Worm (Caenorhabditis elegans): ENCODE data around the gene F07F6.1.

The F07F6.1 gene

ce11 chrII:5449620-5450019, 11.9 kb downstream of the F07F6.1 start:
- TF ChIP-seq him-1 (tag; optimal IDR thresholded peaks at IDR 0.05) (no peak), dao-5 (tag; optimal IDR thresholded peaks at IDR 0.05) (no peak), W03F9.2 (tag; optimal IDR thresholded peaks at IDR 0.05) (no peak)

ce11 chrII:5451278-5451677, 13.6 kb downstream of the F07F6.1 start:
- TF ChIP-seq dao-5 (tag; optimal IDR thresholded peaks at IDR 0.05) (no peak), him-1 (tag; optimal IDR thresholded peaks at IDR 0.05) (no peak), W03F9.2 (tag; optimal IDR thresholded peaks at IDR 0.05) (no peak)

- TF ChIP-seq W03F9.2 (tag; optimal IDR thresholded peaks at IDR 0.05) = no peak
- TF ChIP-seq dao-5 (tag; optimal IDR thresholded peaks at IDR 0.05) = no peak
- TF ChIP-seq him-1 (tag; optimal IDR thresholded peaks at IDR 0.05) = no peak
Measured at ce11 chrII:5453547-5453946, 15.9 kb downstream of the F07F6.1 start, which contains the start of gene dhs-5. dhs-5 (plus strand) TSS chrII:5453847.

- TF ChIP-seq W03F9.2 (tag; optimal IDR thresholded peaks at IDR 0.05) (no peak), dao-5 (tag; optimal IDR thresholded peaks at IDR 0.05) (no peak), him-1 (tag; optimal IDR thresholded peaks at IDR 0.05) (no peak)
Measured at ce11 chrII:5455650-5456355, 18.1 kb downstream of the F07F6.1 start, which contains the start of gene daz-1. daz-1 (plus strand) TSS chrII:5456305.

ce11 chrII:5458683-5459410, 21.2 kb downstream of the F07F6.1 start:
- no peak for TF ChIP-seq dao-5 (tag; optimal IDR thresholded peaks at IDR 0.05)
- TF ChIP-seq him-1 (tag; optimal IDR thresholded peaks at IDR 0.05) = no peak
- no peak for TF ChIP-seq W03F9.2 (tag; optimal IDR thresholded peaks at IDR 0.05)

- TF ChIP-seq dao-5 (tag; optimal IDR thresholded peaks at IDR 0.05) (no peak), W03F9.2 (tag; optimal IDR thresholded peaks at IDR 0.05) (no peak)
Measured at ce11 chrII:5459534-5459933, 21.8 kb downstream of the F07F6.1 start.

- TF ChIP-seq W03F9.2 (tag; optimal IDR thresholded peaks at IDR 0.05) = no peak
Measured at ce11 chrII:5460911-5461310, 23.2 kb downstream of the F07F6.1 start.

- TF ChIP-seq him-1 (tag; optimal IDR thresholded peaks at IDR 0.05) = no peak
- no peak for TF ChIP-seq W03F9.2 (tag; optimal IDR thresholded peaks at IDR 0.05)
- no peak for TF ChIP-seq dao-5 (tag; optimal IDR thresholded peaks at IDR 0.05)
Measured at ce11 chrII:5463692-5464300, 26.1 kb downstream of the F07F6.1 start.

- TF ChIP-seq dao-5 (tag; optimal IDR thresholded peaks at IDR 0.05) (no peak), him-1 (tag; optimal IDR thresholded peaks at IDR 0.05) (no peak), W03F9.2 (tag; optimal IDR thresholded peaks at IDR 0.05) (no peak)
Measured at ce11 chrII:5465729-5466408, 28.2 kb downstream of the F07F6.1 start, which contains the start of gene clr-1. clr-1 (plus strand) TSS chrII:5466358.

- no peak for TF ChIP-seq dao-5 (tag; optimal IDR thresholded peaks at IDR 0.05)
- no peak for TF ChIP-seq him-1 (tag; optimal IDR thresholded peaks at IDR 0.05)
- TF ChIP-seq W03F9.2 (tag; optimal IDR thresholded peaks at IDR 0.05) = peak; percentile 58
Measured at ce11 chrII:5473946-5474423, 36.3 kb downstream of the F07F6.1 start, which contains the start of gene mrps-16. mrps-16 (plus strand) TSS chrII:5474373.

ce11 chrII:5474946-5475345, 37.3 kb downstream of the F07F6.1 start, which contains the start of gene ilcr-2:
ilcr-2 (plus strand) TSS chrII:5475246.
- TF ChIP-seq W03F9.2 (tag; optimal IDR thresholded peaks at IDR 0.05) = no peak
- TF ChIP-seq dao-5 (tag; optimal IDR thresholded peaks at IDR 0.05) = no peak
- TF ChIP-seq him-1 (tag; optimal IDR thresholded peaks at IDR 0.05) = no peak

- TF ChIP-seq him-1 (tag; optimal IDR thresholded peaks at IDR 0.05) = no peak
- TF ChIP-seq W03F9.2 (tag; optimal IDR thresholded peaks at IDR 0.05) = no peak
- TF ChIP-seq dao-5 (tag; optimal IDR thresholded peaks at IDR 0.05) = no peak
Measured at ce11 chrII:5478318-5478717, 40.6 kb downstream of the F07F6.1 start, which contains the start of gene F56D1.1. F56D1.1 (plus strand) TSS chrII:5478618.

ce11 chrII:5481982-5482381, 44.3 kb downstream of the F07F6.1 start, which contains the start of gene cal-8:
cal-8 (minus strand) TSS chrII:5482041.
- no peak for TF ChIP-seq W03F9.2 (tag; optimal IDR thresholded peaks at IDR 0.05)
- TF ChIP-seq dao-5 (tag; optimal IDR thresholded peaks at IDR 0.05) = no peak
- no peak for TF ChIP-seq him-1 (tag; optimal IDR thresholded peaks at IDR 0.05)

All from whole organism, L4/young adult.